Worm (Caenorhabditis elegans) whole organism, mixed stage, embryonic: ENCODE data around the gene acs-1.

ENCODE experiments used
- bed-3 ChIP-seq: fragments of 200-800 bp; sonication (Bioruptor generic); optimal IDR thresholded peaks from 3 replicates; lab custom pipeline; 2018; ENCODE audit warnings: mild to moderate bottlenecking, missing genetic modification characterization, moderate library complexity, missing compliant biosample characterization
- blmp-1 ChIP-seq: fragments of 150-350 bp; optimal IDR thresholded peaks from 2 replicates; lab custom pipeline; 2014; ENCODE audit warnings: missing biosample characterization, missing genetic modification characterization
- ceh-39 ChIP-seq: fragments of 150-350 bp; optimal IDR thresholded peaks from 2 replicates; lab custom pipeline; 2014; ENCODE audit warnings: missing biosample characterization, missing genetic modification characterization
- ceh-43 ChIP-seq: fragments of 200-800 bp; sonication (Bioruptor generic); optimal IDR thresholded peaks from 2 replicates; lab custom pipeline; 2018; ENCODE audit warnings: mild to moderate bottlenecking, missing genetic modification characterization, moderate library complexity, missing compliant biosample characterization
- ceh-83 ChIP-seq: fragments of 200-800 bp; sonication (Bioruptor generic); optimal IDR thresholded peaks from 2 replicates; lab custom pipeline; 2018; ENCODE audit warnings: mild to moderate bottlenecking, missing genetic modification characterization, missing compliant biosample characterization
- ces-1 ChIP-seq: fragments of 150-350 bp; optimal IDR thresholded peaks from 2 replicates; lab custom pipeline; 2014; ENCODE audit warnings: missing biosample characterization, missing genetic modification reagents, missing genetic modification characterization
- cnd-1 ChIP-seq: fragments of 200-800 bp; sonication (Bioruptor generic); optimal IDR thresholded peaks from 2 replicates; lab custom pipeline; 2018; ENCODE audit warnings: mild to moderate bottlenecking, missing genetic modification characterization, missing compliant biosample characterization
- elt-1 ChIP-seq: sonication (generic microtip); optimal IDR thresholded peaks from 2 replicates; lab custom pipeline; 2017; ENCODE audit warnings: missing genetic modification characterization, mild to moderate bottlenecking, missing compliant biosample characterization, antibody characterized with exemption, moderate library complexity, borderline replicate concordance; ENCODE audit not compliant: insufficient read depth
- elt-3 ChIP-seq: fragments of 150-350 bp; optimal IDR thresholded peaks from 2 replicates; lab custom pipeline; 2014; ENCODE audit warnings: missing biosample characterization, missing genetic modification characterization
- flh-1 ChIP-seq: fragments of 200-800 bp; sonication (Bioruptor generic); optimal IDR thresholded peaks from 2 replicates; lab custom pipeline; 2018; ENCODE audit warnings: mild to moderate bottlenecking, missing genetic modification characterization, moderate library complexity, missing compliant biosample characterization
- ham-2 ChIP-seq: fragments of 200-800 bp; sonication (Bioruptor generic); optimal IDR thresholded peaks from 2 replicates; lab custom pipeline; 2018; ENCODE audit warnings: mild to moderate bottlenecking, missing genetic modification characterization, missing compliant biosample characterization
- hlh-1 ChIP-seq: fragments of 150-350 bp; optimal IDR thresholded peaks from 2 replicates; lab custom pipeline; 2014; ENCODE audit warnings: missing biosample characterization, missing genetic modification reagents, missing genetic modification characterization
- lin-13 ChIP-seq: fragments of 150-350 bp; optimal IDR thresholded peaks from 2 replicates; lab custom pipeline; 2014; ENCODE audit warnings: missing biosample characterization, missing genetic modification characterization
- lin-32 ChIP-seq: fragments of 200-800 bp; sonication (Bioruptor generic); optimal IDR thresholded peaks from 2 replicates; lab custom pipeline; 2018; ENCODE audit warnings: mild to moderate bottlenecking, missing genetic modification characterization, missing compliant biosample characterization
- lsy-2 ChIP-seq: fragments of 150-350 bp; optimal IDR thresholded peaks from 2 replicates; lab custom pipeline; 2014; ENCODE audit warnings: missing biosample characterization, missing genetic modification characterization
- mab-5 ChIP-seq: fragments of 150-350 bp; optimal IDR thresholded peaks from 2 replicates; lab custom pipeline; 2014; ENCODE audit warnings: missing biosample characterization, missing genetic modification characterization
- mep-1 ChIP-seq: fragments of 150-350 bp; optimal IDR thresholded peaks from 2 replicates; lab custom pipeline; 2017; ENCODE audit warnings: missing biosample characterization, missing genetic modification reagents, missing genetic modification characterization, inconsistent platforms
- mls-2 ChIP-seq: sonication (generic microtip); optimal IDR thresholded peaks from 2 replicates; lab custom pipeline; 2016; ENCODE audit warnings: mild to moderate bottlenecking, missing genetic modification characterization, moderate library complexity, missing compliant biosample characterization
- nhr-12 ChIP-seq: fragments of 150-350 bp; optimal IDR thresholded peaks from 2 replicates; lab custom pipeline; 2014; ENCODE audit warnings: missing biosample characterization, missing genetic modification characterization
- nhr-2 ChIP-seq: fragments of 150-350 bp; optimal IDR thresholded peaks from 2 replicates; lab custom pipeline; 2014; ENCODE audit warnings: missing biosample characterization, missing genetic modification characterization
- nhr-237 ChIP-seq: fragments of 150-350 bp; optimal IDR thresholded peaks from 2 replicates; lab custom pipeline; 2014; ENCODE audit warnings: missing biosample characterization, missing genetic modification characterization
- nhr-76 ChIP-seq: sonication (generic microtip); optimal IDR thresholded peaks from 2 replicates; lab custom pipeline; 2017; ENCODE audit warnings: missing biosample characterization, missing genetic modification characterization
- pha-4 ChIP-seq: fragments of 150-350 bp; optimal IDR thresholded peaks from 2 replicates; lab custom pipeline; 2018; ENCODE audit warnings: missing biosample characterization, missing genetic modification reagents, missing genetic modification characterization
- sem-2 ChIP-seq: fragments of 200-800 bp; sonication (Bioruptor generic); optimal IDR thresholded peaks from 2 replicates; lab custom pipeline; 2018; ENCODE audit warnings: mild to moderate bottlenecking, missing genetic modification characterization, missing compliant biosample characterization
- snpc-4 ChIP-seq: fragments of 150-350 bp; optimal IDR thresholded peaks from 2 replicates; lab custom pipeline; 2014; ENCODE audit warnings: missing biosample characterization, missing genetic modification characterization
- sptf-1 ChIP-seq: sonication (generic microtip); optimal IDR thresholded peaks from 2 replicates; lab custom pipeline; 2017; ENCODE audit warnings: mild to moderate bottlenecking, missing genetic modification characterization, moderate library complexity, missing compliant biosample characterization
- tbx-8 ChIP-seq: fragments of 200-800 bp; sonication (Bioruptor generic); optimal IDR thresholded peaks from 2 replicates; lab custom pipeline; 2018; ENCODE audit warnings: mild to moderate bottlenecking, missing genetic modification characterization, moderate library complexity, missing compliant biosample characterization
- unc-120 ChIP-seq: sonication (generic microtip); optimal IDR thresholded peaks from 2 replicates; lab custom pipeline; 2017; ENCODE audit warnings: missing genetic modification characterization, missing compliant biosample characterization; ENCODE audit not compliant: poor library complexity, severe bottlenecking
- unc-39 ChIP-seq: fragments of 150-350 bp; optimal IDR thresholded peaks from 2 replicates; lab custom pipeline; 2014; ENCODE audit warnings: missing biosample characterization, missing genetic modification characterization
- unc-62 ChIP-seq: fragments of 150-350 bp; optimal IDR thresholded peaks from 2 replicates; lab custom pipeline; 2014; ENCODE audit warnings: missing biosample characterization, missing genetic modification reagents, missing genetic modification characterization
- zip-8 ChIP-seq: fragments of 150-350 bp; optimal IDR thresholded peaks from 2 replicates; lab custom pipeline; 2014; ENCODE audit warnings: missing biosample characterization, missing genetic modification characterization
- ztf-11 ChIP-seq: fragments of 150-350 bp; optimal IDR thresholded peaks from 2 replicates; lab custom pipeline; 2014; ENCODE audit warnings: missing biosample characterization, missing genetic modification characterization

acs-1 gene

ce11 chrV:6504131-6504827 is 20.5 kb upstream of the acs-1 start, which contains the start of gene moc-2:
Gene moc-2 (minus strand): TSS chrV:6504181.
- TF ChIP-seq sem-2 (GFP tag; lab: Kevin White, UChicago) (no peak), sptf-1 (no peak), bed-3 (GFP tag; lab: Kevin White, UChicago) (no peak), hlh-1 (tag; lab: Kevin White, UChicago) (no peak)

ce11 chrV:6505339-6505811 is 19.4 kb upstream of the acs-1 start, which contains the start of gene W01A11.7:
Gene W01A11.7 (minus strand): TSS chrV:6505389.
- TF ChIP-seq mab-5 (tag; lab: Kevin White, UChicago) (no peak), pha-4 (tag; lab: Kevin White, UChicago) (no peak), elt-1 (no peak), unc-39 (tag; lab: Kevin White, UChicago) (no peak), nhr-12 (tag; lab: Kevin White, UChicago) (no peak), elt-3 (no peak), sptf-1 (no peak), nhr-76 (tag; lab: Kevin White, UChicago) (no peak), zip-8 (tag; lab: Kevin White, UChicago) (no peak), ceh-43 (GFP tag; lab: Kevin White, UChicago) (no peak)

- no peak for TF ChIP-seq nhr-237 (tag; lab: Kevin White, UChicago)
- no peak for TF ChIP-seq unc-39 (tag; lab: Kevin White, UChicago)
- no peak for TF ChIP-seq sem-2 (GFP tag; lab: Kevin White, UChicago)
- TF ChIP-seq, all 35 proteins: peak for 0
These were observed 18.4 kb upstream of the acs-1 start for ce11 chrV:6506238-6506956.

ce11 chrV:6508703-6509102 is 16.1 kb upstream of the acs-1 start, which contains the start of gene ubh-3:
Gene ubh-3 (minus strand): TSS chrV:6508803.
- no peak for TF ChIP-seq lin-13 (tag; lab: Kevin White, UChicago)
- TF ChIP-seq lin-32: no peak
- no peak for TF ChIP-seq elt-1
- TF ChIP-seq tbx-8 (GFP tag; lab: Kevin White, UChicago): no peak
- TF ChIP-seq cnd-1 (tag; lab: Kevin White, UChicago): no peak
- TF ChIP-seq ham-2 (GFP tag; lab: Kevin White, UChicago): no peak
- TF ChIP-seq ceh-39 (tag; lab: Kevin White, UChicago): no peak

- no peak for TF ChIP-seq ztf-11
- TF ChIP-seq mep-1: no peak
- no peak for TF ChIP-seq bed-3 (GFP tag; lab: Kevin White, UChicago)
- no peak for TF ChIP-seq unc-39 (tag; lab: Kevin White, UChicago)
- no peak for TF ChIP-seq snpc-4 (tag; lab: Kevin White, UChicago)
- no peak for TF ChIP-seq ceh-43 (GFP tag; lab: Kevin White, UChicago)
- TF ChIP-seq nhr-2 (tag; lab: Kevin White, UChicago): no peak
- TF ChIP-seq flh-1 (GFP tag; lab: Kevin White, UChicago): no peak
- TF ChIP-seq blmp-1 (tag; lab: Kevin White, UChicago): no peak
- no peak for TF ChIP-seq ces-1 (GFP tag; lab: Kevin White, UChicago)
- TF ChIP-seq ham-2 (GFP tag; lab: Kevin White, UChicago): no peak
- no peak for TF ChIP-seq hlh-1 (tag; lab: Kevin White, UChicago)
- no peak for TF ChIP-seq lin-32
- no peak for TF ChIP-seq lsy-2 (tag; lab: Kevin White, UChicago)
These were observed 15.1 kb upstream of the acs-1 start, which contains the start of gene ubh-2 for ce11 chrV:6509717-6510116. Gene ubh-2 (minus strand): TSS chrV:6509817.

- TF ChIP-seq ceh-83 (GFP tag; lab: Kevin White, UChicago) (no peak), lsy-2 (tag; lab: Kevin White, UChicago) (no peak), unc-120 (no peak), pha-4 (tag; lab: Kevin White, UChicago) (no peak), mls-2 (tag; lab: Kevin White, UChicago) (no peak), ztf-11 (no peak), cnd-1 (tag; lab: Kevin White, UChicago) (no peak), flh-1 (GFP tag; lab: Kevin White, UChicago) (no peak), nhr-76 (tag; lab: Kevin White, UChicago) (no peak), lin-13 (tag; lab: Kevin White, UChicago) (no peak), bed-3 (GFP tag; lab: Kevin White, UChicago) (no peak), elt-1 (no peak), unc-62 (GFP tag; lab: Kevin White, UChicago) (no peak)
- TF ChIP-seq, all 35 proteins: peak for 0
These were observed 14.2 kb upstream of the acs-1 start for ce11 chrV:6510622-6511021.
